Fruit fly (Drosophila melanogaster) whole organism, adult: ENCODE results near the gene Charon.

Experiments
- CG11617 ChIP-seq: fragments of 200-800 bp; sonication (Bioruptor generic); optimal IDR thresholded peaks from 2 replicates; lab custom pipeline; 2017; ENCODE audit warnings: mild to moderate bottlenecking, missing biosample characterization, missing genetic modification reagents, missing genetic modification characterization
- CG12768 ChIP-seq: fragments of 200-800 bp; sonication (Bioruptor generic); optimal IDR thresholded peaks from 2 replicates; lab custom pipeline; 2017; ENCODE audit warnings: missing biosample characterization, missing genetic modification characterization, mild to moderate bottlenecking, moderate library complexity, missing genetic modification reagents
- CG14711 ChIP-seq: fragments of 200-800 bp; sonication (Bioruptor generic); optimal IDR thresholded peaks from 2 replicates; lab custom pipeline; 2018; ENCODE audit warnings: missing biosample characterization, mild to moderate bottlenecking, missing genetic modification characterization, moderate library complexity
- CG1620 ChIP-seq: fragments of 200-800 bp; sonication (Bioruptor generic); optimal IDR thresholded peaks from 2 replicates; lab custom pipeline; 2016; ENCODE audit warnings: missing biosample characterization, missing genetic modification characterization
- CG33017 ChIP-seq: fragments of 200-800 bp; sonication (Bioruptor generic); optimal IDR thresholded peaks from 2 replicates; lab custom pipeline; 2018; ENCODE audit warnings: missing biosample characterization, mild to moderate bottlenecking, missing genetic modification characterization, moderate library complexity
- CG5204 ChIP-seq: fragments of 200-800 bp; sonication (Bioruptor generic); optimal IDR thresholded peaks from 2 replicates; lab custom pipeline; 2016; ENCODE audit warnings: missing biosample characterization, missing genetic modification characterization
- CG7045 ChIP-seq: fragments of 200-800 bp; sonication (Bioruptor generic); optimal IDR thresholded peaks from 2 replicates; lab custom pipeline; 2017; ENCODE audit warnings: missing biosample characterization, mild to moderate bottlenecking, missing genetic modification characterization
- CG7101 ChIP-seq: fragments of 200-800 bp; sonication (Bioruptor generic); optimal IDR thresholded peaks from 2 replicates; lab custom pipeline; 2018; ENCODE audit warnings: missing biosample characterization, mild to moderate bottlenecking, missing genetic modification characterization, moderate library complexity
- Clk ChIP-seq: fragments of 200-800 bp; sonication (Bioruptor generic); optimal IDR thresholded peaks from 2 replicates; lab custom pipeline; 2017; ENCODE audit warnings: missing biosample characterization, missing genetic modification characterization
- Crg-1 ChIP-seq: fragments of 200-800 bp; sonication (Bioruptor generic); optimal IDR thresholded peaks from 2 replicates; lab custom pipeline; 2016; ENCODE audit warnings: missing biosample characterization, missing genetic modification characterization
- Hr96 ChIP-seq: fragments of 200-800 bp; sonication (Bioruptor generic); optimal IDR thresholded peaks from 2 replicates; lab custom pipeline; 2016; ENCODE audit warnings: missing biosample characterization, missing genetic modification characterization
- Mnt ChIP-seq: fragments of 200-800 bp; sonication (Bioruptor generic); optimal IDR thresholded peaks from 2 replicates; lab custom pipeline; 2016; ENCODE audit warnings: missing biosample characterization, mild to moderate bottlenecking, missing genetic modification characterization
- bab1 ChIP-seq: fragments of 200-800 bp; sonication (Bioruptor generic); optimal IDR thresholded peaks from 3 replicates; lab custom pipeline; 2019; ENCODE audit warnings: missing biosample characterization, mild to moderate bottlenecking, missing genetic modification characterization, moderate library complexity
- cic ChIP-seq: fragments of 200-800 bp; sonication (Bioruptor generic); optimal IDR thresholded peaks from 2 replicates; lab custom pipeline; 2017; ENCODE audit warnings: missing biosample characterization, mild to moderate bottlenecking, missing genetic modification characterization, moderate library complexity
- cnc ChIP-seq, 2 experiments: fragments of >200 bp; optimal IDR thresholded peaks; 2 replicates each; lab custom pipeline; 2017
- kay ChIP-seq: fragments of 200-800 bp; sonication (Bioruptor generic); peaks from one replicate; lab custom pipeline; 2016; ENCODE audit warnings: missing biosample characterization, missing genetic modification characterization, borderline replicate concordance
- ovo ChIP-seq: fragments of 200-800 bp; sonication (Bioruptor generic); optimal IDR thresholded peaks from 2 replicates; lab custom pipeline; 2016; ENCODE audit warnings: missing biosample characterization, missing genetic modification characterization
- pad ChIP-seq: fragments of 200-800 bp; sonication (Bioruptor generic); optimal IDR thresholded peaks from 3 replicates; lab custom pipeline; 2017; ENCODE audit warnings: missing biosample characterization, missing genetic modification characterization, mild to moderate bottlenecking, moderate library complexity, missing genetic modification reagents
- tj ChIP-seq: fragments of 200-800 bp; sonication (Bioruptor generic); optimal IDR thresholded peaks from 3 replicates; lab custom pipeline; 2017; ENCODE audit warnings: missing biosample characterization, mild to moderate bottlenecking, missing genetic modification characterization, moderate library complexity
- toe ChIP-seq: fragments of 200-800 bp; sonication (Bioruptor generic); optimal IDR thresholded peaks from 2 replicates; lab custom pipeline; 2016; ENCODE audit warnings: missing biosample characterization, missing genetic modification characterization

Gene Charon

dm6 chr2L:1142730-1143281, 29.8 kb downstream of the Charon start, which contains the start of gene MFS3:
MFS3 (plus strand) TSS chr2L:1143201.
- TF ChIP-seq CG12768 (GFP tag; lab: Kevin White, UChicago) (no peak), bab1 (GFP tag; lab: Kevin White, UChicago) (no peak), CG11617 (no peak), cnc (optimal IDR thresholded peaks at IDR 0.05; lab: Kevin White, UChicago) (no peak), CG33017 (tag; lab: Kevin White, UChicago) (no peak), ovo (GFP tag; lab: Kevin White, UChicago) (no peak), pad (GFP tag; lab: Kevin White, UChicago) (peak; percentile 39), CG5204 (GFP tag; lab: Kevin White, UChicago) (no peak)

- TF ChIP-seq cnc (optimal IDR thresholded peaks at IDR 0.05; lab: Kevin White, UChicago) (no peak), CG11617 (no peak), pad (GFP tag; lab: Kevin White, UChicago) (no peak)
Measured at dm6 chr2L:1136993-1137392, 35.6 kb downstream of the Charon start.

dm6 chr2L:1135495-1135894, 37.1 kb downstream of the Charon start:
- TF ChIP-seq CG7101 (tag; lab: Kevin White, UChicago) (peak; percentile 29), CG7045 (GFP tag; lab: Kevin White, UChicago) (peak; percentile 69), CG12768 (GFP tag; lab: Kevin White, UChicago) (peak; percentile 39), CG11617 (peak; percentile 58), bab1 (GFP tag; lab: Kevin White, UChicago) (no peak), CG5204 (GFP tag; lab: Kevin White, UChicago) (no peak), CG14711 (tag; lab: Kevin White, UChicago) (peak; percentile 30), CG33017 (tag; lab: Kevin White, UChicago) (peak; percentile 54), pad (GFP tag; lab: Kevin White, UChicago) (no peak), Hr96 (no peak), toe (GFP tag; lab: Kevin White, UChicago) (peak; percentile 1), Clk (GFP tag; lab: Kevin White, UChicago) (no peak)

- TF ChIP-seq toe (GFP tag; lab: Kevin White, UChicago): no peak
- no peak for TF ChIP-seq Mnt (GFP tag; lab: Kevin White, UChicago)
- TF ChIP-seq CG7101 (tag; lab: Kevin White, UChicago): peak; percentile 39
- TF ChIP-seq Clk (GFP tag; lab: Kevin White, UChicago): no peak
- no peak for TF ChIP-seq CG12768 (GFP tag; lab: Kevin White, UChicago)
- TF ChIP-seq CG11617: peak; percentile 25
- TF ChIP-seq pad (GFP tag; lab: Kevin White, UChicago): no peak
- peak; percentile 96 for TF ChIP-seq tj (GFP tag; lab: Kevin White, UChicago)
- TF ChIP-seq kay (GFP tag; lab: Kevin White, UChicago): no peak
- TF ChIP-seq cic (GFP tag; lab: Kevin White, UChicago): peak; percentile 55
Measured at dm6 chr2L:1134011-1134743, 38.4 kb downstream of the Charon start, which contains the start of the genes Iris and CG4577. Iris (minus strand) TSS chr2L:1134098. CG4577 (plus strand) TSS chr2L:1134693.

dm6 chr2L:1128932-1129887, 43.4 kb downstream of the Charon start, which contains the start of the genes Pino and TBC1D23:
Pino (minus strand) TSS chr2L:1128953.
TBC1D23 (plus strand) TSS chr2L:1129316.
- TF ChIP-seq CG11617 (peak; percentile 75), tj (GFP tag; lab: Kevin White, UChicago) (peak; percentile 40), CG1620 (GFP tag; lab: Kevin White, UChicago) (peak; percentile 58), pad (GFP tag; lab: Kevin White, UChicago) (peak; percentile 41), CG7045 (GFP tag; lab: Kevin White, UChicago) (peak; percentile 73), ovo (GFP tag; lab: Kevin White, UChicago) (peak; percentile 36), toe (GFP tag; lab: Kevin White, UChicago) (peak; percentile 83), CG12768 (GFP tag; lab: Kevin White, UChicago) (peak; percentile 67), Hr96 (peak; percentile 55), cic (GFP tag; lab: Kevin White, UChicago) (no peak), kay (GFP tag; lab: Kevin White, UChicago) (no peak), CG5204 (GFP tag; lab: Kevin White, UChicago) (peak; percentile 75), CG14711 (tag; lab: Kevin White, UChicago) (peak; percentile 73), bab1 (GFP tag; lab: Kevin White, UChicago) (peak; percentile 48), Crg-1 (peak; percentile 54), Clk (GFP tag; lab: Kevin White, UChicago) (peak; percentile 45), Mnt (GFP tag; lab: Kevin White, UChicago) (peak; percentile 15), CG7101 (tag; lab: Kevin White, UChicago) (peak; percentile 80), CG33017 (tag; lab: Kevin White, UChicago) (peak; percentile 78), cnc (optimal IDR thresholded peaks at IDR 0.05; lab: Kevin White, UChicago) (no peak)
